Fruit fly (Drosophila melanogaster): ENCODE results near the gene Sfmbt.

Sfmbt gene

dm6 chr2L:13202960-13203436 is 26.4 kb upstream of the Sfmbt start, which contains the start of gene CG16972 (continued):
- TF ChIP-seq fu2 (GFP tag; optimal IDR thresholded peaks at IDR 0.05) (no peak), Nf-YC (tag; optimal IDR thresholded peaks at IDR 0.05) (no peak), CG17328 (GFP tag; IDR thresholded peaks at IDR 0.05) (no peak), dpn (GFP tag; optimal IDR thresholded peaks at IDR 0.05) (no peak), CG18011 (GFP tag; optimal IDR thresholded peaks at IDR 0.05) (no peak), CG31365 (tag; optimal IDR thresholded peaks at IDR 0.05) (no peak), CG10543 (GFP tag; optimal IDR thresholded peaks at IDR 0.05) (no peak), en (GFP tag; optimal IDR thresholded peaks at IDR 0.05) (no peak), CG2129 (GFP tag; IDR thresholded peaks at IDR 0.05; ENCODE audit: partially characterized antibody) (no peak), dmrt11E (tag; optimal IDR thresholded peaks at IDR 0.05) (no peak), CG6654 (GFP tag; optimal IDR thresholded peaks at IDR 0.05) (no peak), CG4328 (GFP tag; optimal IDR thresholded peaks at IDR 0.05) (no peak), CG17612 (GFP tag; IDR thresholded peaks at IDR 0.05) (no peak), CG32767 (GFP tag; IDR thresholded peaks at IDR 0.05) (no peak), oc (tag; optimal IDR thresholded peaks at IDR 0.05) (no peak), ro (GFP tag; IDR thresholded peaks at IDR 0.05) (no peak), tup (GFP tag; optimal IDR thresholded peaks at IDR 0.05) (no peak), NFAT (GFP tag; IDR thresholded peaks at IDR 0.05) (no peak), Nf-YA (GFP tag; IDR thresholded peaks at IDR 0.05) (no peak), mld (GFP tag; IDR thresholded peaks at IDR 0.05; ENCODE audit: partially characterized antibody) (0 out of 3 replicates have a peak, but pooled peaks have one; percentile 29), mirr (GFP tag; optimal IDR thresholded peaks at IDR 0.05) (no peak), CG14014 (GFP tag; IDR thresholded peaks at IDR 0.05) (0 out of 2 replicates have a peak, but pooled peaks have one; percentile 13), Awh (GFP tag; IDR thresholded peaks at IDR 0.05) (0 out of 2 replicates have a peak, but pooled peaks have one; percentile 9), CG30020 (tag; optimal IDR thresholded peaks at IDR 0.05) (no peak), Doc2 (GFP tag; IDR thresholded peaks at IDR 0.05) (no peak), eve (GFP tag; optimal IDR thresholded peaks at IDR 0.05) (no peak), Myb (GFP tag; optimal IDR thresholded peaks at IDR 0.05) (no peak), CG4617 (GFP tag; optimal IDR thresholded peaks at IDR 0.05; ENCODE audit: borderline replicate concordance) (peak; percentile 71), unpg (GFP tag; optimal IDR thresholded peaks at IDR 0.05) (no peak), CG12071 (GFP tag; optimal IDR thresholded peaks at IDR 0.05) (no peak), Lpt (GFP tag; optimal IDR thresholded peaks at IDR 0.05) (no peak), dmrt99B (tag; optimal IDR thresholded peaks at IDR 0.05) (no peak), chn (GFP tag; optimal IDR thresholded peaks at IDR 0.05) (no peak), CG12236 (GFP tag; optimal IDR thresholded peaks at IDR 0.05) (no peak), tgo (GFP tag; IDR thresholded peaks at IDR 0.05) (no peak), z (GFP tag; IDR thresholded peaks at IDR 0.05) (no peak), chif (GFP tag; optimal IDR thresholded peaks at IDR 0.05) (no peak), amos (GFP tag; IDR thresholded peaks at IDR 0.05; ENCODE audit: partially characterized antibody) (0 out of 2 replicates have a peak, but pooled peaks have one; percentile 9), CG9437 (GFP tag; optimal IDR thresholded peaks at IDR 0.05) (peak; percentile 29), jigr1 (GFP tag; IDR thresholded peaks at IDR 0.05) (no peak), Bgb (GFP tag; IDR thresholded peaks at IDR 0.05; ENCODE audit: partially characterized antibody) (no peak), CG13424 (tag; optimal IDR thresholded peaks at IDR 0.05) (no peak), CrebB (tag; optimal IDR thresholded peaks at IDR 0.05) (no peak), insv (GFP tag; optimal IDR thresholded peaks at IDR 0.05) (no peak), CG18476 (GFP tag; optimal IDR thresholded peaks at IDR 0.05) (no peak), tap (tag; optimal IDR thresholded peaks at IDR 0.05) (no peak), caup (GFP tag; optimal IDR thresholded peaks at IDR 0.05; ENCODE audit: severe bottlenecking) (no peak), CG9727 (GFP tag; optimal IDR thresholded peaks at IDR 0.05) (no peak), CG30403 (GFP tag; optimal IDR thresholded peaks at IDR 0.05) (peak; percentile 50), phol (tag; optimal IDR thresholded peaks at IDR 0.05) (no peak), CG1832 (GFP tag; optimal IDR thresholded peaks at IDR 0.05) (no peak)
